Fruit fly (Drosophila melanogaster) Kc167 (cell line): ENCODE data around the gene CG1695.
"Not testable (repeated sequence)": the region's sequence is repeated elsewhere in the genome, so short reads cannot be mapped to it uniquely, and the experiment has no call there.

Experiments used
- Myc ChIP-seq: fragments of >200 bp; optimal IDR thresholded peaks from 2 replicates; lab custom pipeline; 2017; ENCODE audit warnings: missing external identifiers
- Sin3A ChIP-seq: fragments of >200 bp; optimal IDR thresholded peaks from 2 replicates; lab custom pipeline; 2018; ENCODE audit warnings: missing external identifiers
- h ChIP-seq: fragments of >200 bp; optimal IDR thresholded peaks from 3 replicates; lab custom pipeline; 2018; ENCODE audit warnings: missing external identifiers
- insv ChIP-seq: fragments of >200 bp; optimal IDR thresholded peaks from 3 replicates; lab custom pipeline; 2018; ENCODE audit warnings: missing external identifiers
- psq ChIP-seq: fragments of >200 bp; optimal IDR thresholded peaks from 2 replicates; lab custom pipeline; 2017; ENCODE audit warnings: missing external identifiers
- ttk ChIP-seq: sonication (Bioruptor generic); optimal IDR thresholded peaks from 2 replicates; lab custom pipeline; 2017; ENCODE audit warnings: missing external identifiers

CG1695 gene

DNA sequence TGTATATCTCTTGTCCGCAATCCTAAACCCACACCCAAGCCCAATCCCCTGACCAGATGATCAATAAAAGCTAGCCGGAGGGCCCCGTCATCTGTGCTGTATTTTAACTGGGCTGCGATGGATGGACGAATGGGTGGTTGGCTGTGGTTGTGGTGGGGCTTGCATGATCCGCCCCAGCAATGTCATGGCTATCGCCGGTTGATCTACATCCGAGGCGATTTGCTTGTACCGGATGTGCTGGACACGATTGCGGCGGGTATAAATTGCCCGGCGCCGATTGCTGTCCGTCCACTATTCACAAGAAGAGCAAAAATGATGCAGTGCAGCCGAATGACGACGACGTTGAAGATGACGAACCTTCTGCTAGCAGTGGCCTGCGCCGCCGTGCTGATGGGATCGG, 17.3 kb upstream of the CG1695 start, which contains the start of gene Obp19b:
Gene Obp19b (plus strand): TSS at position 301 of the 400 bp plus-strand sequence.
- TF ChIP-seq psq (lab: Kevin White, UChicago): no peak
- TF ChIP-seq insv (lab: Kevin White, UChicago): no peak
- TF ChIP-seq Myc (lab: Kevin White, UChicago): no peak
- no peak for TF ChIP-seq Sin3A (lab: Kevin White, UChicago)

DNA sequence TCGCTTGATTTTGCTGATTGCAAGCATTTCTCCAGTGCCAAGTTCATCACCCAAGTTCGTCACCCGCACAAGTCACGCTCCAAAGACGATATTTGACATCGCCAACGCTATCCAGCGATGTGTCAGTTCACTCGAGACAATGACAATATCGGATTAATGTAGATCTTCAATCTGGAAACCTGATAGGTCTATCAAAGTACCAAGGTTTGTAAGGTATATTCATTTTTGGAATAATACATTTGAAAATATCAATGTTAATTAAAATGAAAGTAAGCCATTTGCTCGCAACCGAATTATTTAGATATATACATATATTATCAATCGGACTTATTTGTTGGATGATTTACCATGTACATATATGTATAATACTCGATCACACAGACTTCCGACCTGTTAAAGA, 14.9 kb upstream of the CG1695 start, which contains the start of gene Obp19c:
Gene Obp19c (minus strand): TSS at position 101 of the 400 bp plus-strand sequence.
- TF ChIP-seq Sin3A (lab: Kevin White, UChicago) (no peak), Myc (lab: Kevin White, UChicago) (no peak), insv (lab: Kevin White, UChicago) (no peak)

DNA sequence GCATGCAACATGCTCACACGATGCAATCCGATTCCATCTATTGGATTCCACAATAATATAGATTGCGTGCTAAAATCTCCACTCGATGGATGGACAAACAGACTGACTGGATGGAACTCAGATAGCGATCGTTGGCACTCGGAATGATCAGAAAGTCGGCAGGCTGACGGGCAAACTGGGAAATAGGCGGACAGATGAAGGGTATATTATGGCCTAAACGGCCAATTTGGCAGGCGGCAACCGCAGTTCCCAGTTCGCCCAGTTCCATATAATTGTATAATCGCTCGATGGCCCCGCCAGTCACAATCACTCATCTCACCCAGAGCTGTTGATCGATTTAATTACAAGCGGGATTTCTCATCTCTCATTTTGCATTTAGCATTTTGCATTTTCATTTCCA, 14.4 kb upstream of the CG1695 start, which contains the start of gene Obp19d:
Gene Obp19d (plus strand): TSS at position 301 of the 400 bp plus-strand sequence.
- no peak for TF ChIP-seq ttk
- TF ChIP-seq Myc (lab: Kevin White, UChicago): no peak
- TF ChIP-seq psq (lab: Kevin White, UChicago): no peak
- TF ChIP-seq h (lab: Kevin White, UChicago): no peak
- no peak for TF ChIP-seq insv (lab: Kevin White, UChicago)
- TF ChIP-seq Sin3A (lab: Kevin White, UChicago): no peak

DNA sequence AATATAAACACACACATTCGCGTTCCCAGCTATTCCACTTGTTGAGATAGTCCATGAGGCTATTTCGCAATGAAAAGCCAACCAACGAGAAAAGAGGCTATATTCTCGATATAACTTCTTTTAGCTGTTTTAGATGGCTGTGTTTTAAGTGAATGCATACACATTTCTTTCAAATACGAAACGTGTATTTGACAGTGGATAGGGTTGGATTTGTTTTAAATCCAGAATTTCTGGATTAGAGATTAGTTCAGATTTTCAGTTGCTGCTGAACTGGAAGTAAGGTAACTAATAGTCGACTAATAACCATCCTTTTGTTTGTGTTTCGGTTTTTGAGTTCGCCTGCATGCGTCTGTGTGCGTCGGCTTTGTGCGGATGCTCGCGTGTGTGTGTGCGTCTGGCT, 10.6 kb upstream of the CG1695 start:
- TF ChIP-seq psq (lab: Kevin White, UChicago): no peak
- TF ChIP-seq insv (lab: Kevin White, UChicago): no peak
- TF ChIP-seq Sin3A (lab: Kevin White, UChicago): no peak
- TF ChIP-seq Myc (lab: Kevin White, UChicago): no peak
- no peak for TF ChIP-seq h (lab: Kevin White, UChicago)
- TF ChIP-seq ttk: no peak

DNA sequence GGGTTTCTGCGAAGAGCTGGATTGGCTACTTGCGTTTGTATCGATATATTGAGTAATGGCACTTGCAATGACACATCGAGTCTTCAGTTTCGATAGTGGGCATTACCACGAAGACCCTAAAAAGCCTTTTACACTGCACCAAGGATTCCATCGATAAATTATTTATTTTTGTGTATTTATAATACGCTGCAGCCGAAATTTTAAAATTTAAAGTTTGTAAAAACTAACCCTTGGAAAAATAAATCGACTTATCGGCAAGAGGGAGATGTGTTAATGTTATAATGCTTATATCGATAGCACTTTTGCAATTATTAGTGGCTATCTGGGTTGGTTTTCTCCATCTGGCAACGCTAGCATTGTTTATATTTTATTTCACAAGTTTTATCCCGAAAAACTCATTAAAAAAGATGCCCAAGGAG, 10.0 kb upstream of the CG1695 start, which contains the start of the genes Pp4-19C and cactin:
Gene Pp4-19C (minus strand): TSS at position 256 of the 419 bp plus-strand sequence.
Gene cactin (plus strand): TSS at position 323 of the 419 bp plus-strand sequence.
- no peak for TF ChIP-seq ttk

DNA sequence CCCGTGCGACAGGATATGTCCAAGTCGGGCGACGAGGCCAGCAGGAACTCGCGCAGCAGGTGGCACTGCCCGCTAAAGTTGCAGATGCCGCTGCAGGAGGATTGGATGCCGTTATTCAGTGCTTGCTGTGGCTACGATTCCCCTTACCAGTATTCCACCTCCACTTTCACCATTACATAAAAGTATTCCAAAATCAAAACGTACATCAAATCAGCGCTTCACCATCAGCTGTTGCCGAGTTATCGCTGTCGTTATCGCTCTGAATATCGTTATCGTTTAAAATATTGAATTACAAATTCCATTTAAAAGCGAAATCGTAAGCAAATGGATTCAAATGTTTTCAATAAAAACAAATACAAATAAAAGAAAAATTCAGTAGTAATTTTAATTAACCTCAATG, 6.9 kb upstream of the CG1695 start, which contains the start of gene CG15456:
Gene CG15456 (minus strand): TSS at position 225 of the 400 bp plus-strand sequence.
- TF ChIP-seq h (lab: Kevin White, UChicago): no peak
- TF ChIP-seq psq (lab: Kevin White, UChicago): no peak
- TF ChIP-seq insv (lab: Kevin White, UChicago): no peak
- no peak for TF ChIP-seq Sin3A (lab: Kevin White, UChicago)
- no peak for TF ChIP-seq Myc (lab: Kevin White, UChicago)
- TF ChIP-seq ttk: no peak

DNA sequence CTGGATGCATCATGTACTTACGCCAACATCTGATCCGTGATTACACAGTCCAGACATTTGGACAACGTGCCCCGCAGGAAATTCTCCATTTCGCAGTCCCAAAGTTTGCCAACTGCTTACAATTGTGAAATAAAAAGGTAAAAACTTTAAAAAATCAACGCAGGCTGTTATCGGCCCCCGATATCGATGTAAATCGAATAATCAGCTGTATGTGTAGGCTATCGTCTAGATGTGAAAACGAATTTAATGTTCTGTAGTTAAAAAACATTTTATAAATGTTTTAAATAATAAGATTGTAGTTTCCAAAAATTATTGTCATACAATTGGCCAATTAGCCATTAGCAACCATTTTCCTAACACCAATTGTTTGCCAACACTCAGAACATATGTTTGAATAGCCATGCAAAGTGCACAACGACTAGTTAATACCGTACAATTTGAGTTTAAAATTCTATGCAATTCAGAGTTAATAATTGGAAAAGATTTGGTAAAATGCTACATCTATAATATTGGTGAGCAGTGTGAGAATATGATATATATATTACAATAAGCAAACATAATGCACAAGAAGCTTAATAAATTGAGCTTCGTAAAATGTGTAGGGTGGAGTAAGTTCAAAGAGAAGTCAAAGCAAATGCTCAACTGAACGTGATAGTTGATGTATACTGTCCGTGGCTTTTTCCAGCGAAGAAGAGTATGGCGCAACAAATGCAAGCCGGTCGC, 4.1 kb upstream of the CG1695 start, which contains the start of the genes CG11710 and mal:
Gene CG11710 (minus strand): TSS at position 192 of the 723 bp plus-strand sequence.
Gene mal (plus strand): TSS at position 194 of the 723 bp plus-strand sequence.
- TF ChIP-seq Sin3A (lab: Kevin White, UChicago): no peak
- no peak for TF ChIP-seq ttk
- TF ChIP-seq h (lab: Kevin White, UChicago): no peak
- TF ChIP-seq insv (lab: Kevin White, UChicago): no peak
- no peak for TF ChIP-seq Myc (lab: Kevin White, UChicago)
- TF ChIP-seq psq (lab: Kevin White, UChicago): no peak

DNA sequence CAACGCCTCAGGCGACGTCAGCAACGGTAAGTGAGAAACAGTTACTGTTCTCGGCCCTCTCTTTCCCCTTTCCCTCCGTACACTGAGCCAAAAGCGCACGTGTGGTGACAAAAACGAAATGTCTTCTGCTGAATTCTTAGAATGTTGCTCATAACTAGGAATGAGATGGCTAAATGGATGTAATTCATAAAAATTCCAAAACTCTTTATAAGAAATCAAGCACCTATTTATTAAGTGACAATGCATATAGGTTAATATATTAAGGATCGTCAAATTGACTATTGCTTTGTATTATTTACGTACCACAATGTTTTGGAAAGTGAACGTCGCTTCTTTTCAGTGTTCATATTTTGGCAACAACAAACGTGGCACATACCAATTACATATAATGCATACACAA, 784 bp downstream of the CG1695 start:
- TF ChIP-seq h (lab: Kevin White, UChicago): no peak

DNA sequence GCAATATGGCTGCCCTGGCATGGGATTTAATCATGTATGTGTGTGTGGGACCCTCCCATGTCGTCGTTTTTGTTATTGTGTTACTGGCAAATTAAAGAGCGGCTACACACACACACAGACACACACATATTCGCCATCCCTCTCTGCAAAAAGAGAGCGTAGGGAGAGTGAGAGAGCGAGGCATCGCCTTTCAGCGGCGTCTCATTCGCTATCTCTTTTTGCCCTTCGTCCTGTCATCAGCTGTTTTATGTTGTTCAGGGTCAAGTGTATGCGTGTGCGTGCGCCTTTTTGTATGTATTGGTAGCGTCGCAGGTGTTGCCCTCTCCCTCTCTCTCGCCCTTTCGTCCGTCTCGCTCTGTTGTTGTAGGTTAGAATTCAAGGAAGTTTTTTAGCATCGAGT, 3.1 kb downstream of the CG1695 start:
- TF ChIP-seq psq (lab: Kevin White, UChicago) (no peak), ttk (no peak), insv (lab: Kevin White, UChicago) (no peak), Myc (lab: Kevin White, UChicago) (no peak), h (lab: Kevin White, UChicago) (no peak), Sin3A (lab: Kevin White, UChicago) (no peak)

DNA sequence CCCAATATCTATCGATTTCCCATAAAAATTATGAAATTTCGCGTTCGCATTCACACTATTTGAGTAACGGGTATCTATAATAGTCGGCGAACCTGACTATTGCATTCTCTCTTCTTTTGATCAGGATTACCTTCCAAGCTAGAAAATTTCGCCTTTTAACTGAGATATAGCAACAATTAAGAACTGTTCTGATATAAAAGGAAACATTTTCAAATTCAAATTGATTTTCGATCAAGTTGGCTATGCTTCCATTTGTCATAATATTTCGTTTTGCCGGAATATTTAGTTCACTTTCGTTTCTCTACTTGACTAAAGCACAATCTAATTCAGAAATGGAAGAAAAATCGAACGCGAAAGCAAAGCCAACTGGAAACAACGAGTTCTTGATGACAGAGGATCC, 12.3 kb downstream of the CG1695 start, which contains the start of gene CG42578:
Gene CG42578 (plus strand): TSS at position 301 of the 400 bp plus-strand sequence.
- TF ChIP-seq h (lab: Kevin White, UChicago); psq (lab: Kevin White, UChicago); ttk: not testable (repeated sequence)

DNA sequence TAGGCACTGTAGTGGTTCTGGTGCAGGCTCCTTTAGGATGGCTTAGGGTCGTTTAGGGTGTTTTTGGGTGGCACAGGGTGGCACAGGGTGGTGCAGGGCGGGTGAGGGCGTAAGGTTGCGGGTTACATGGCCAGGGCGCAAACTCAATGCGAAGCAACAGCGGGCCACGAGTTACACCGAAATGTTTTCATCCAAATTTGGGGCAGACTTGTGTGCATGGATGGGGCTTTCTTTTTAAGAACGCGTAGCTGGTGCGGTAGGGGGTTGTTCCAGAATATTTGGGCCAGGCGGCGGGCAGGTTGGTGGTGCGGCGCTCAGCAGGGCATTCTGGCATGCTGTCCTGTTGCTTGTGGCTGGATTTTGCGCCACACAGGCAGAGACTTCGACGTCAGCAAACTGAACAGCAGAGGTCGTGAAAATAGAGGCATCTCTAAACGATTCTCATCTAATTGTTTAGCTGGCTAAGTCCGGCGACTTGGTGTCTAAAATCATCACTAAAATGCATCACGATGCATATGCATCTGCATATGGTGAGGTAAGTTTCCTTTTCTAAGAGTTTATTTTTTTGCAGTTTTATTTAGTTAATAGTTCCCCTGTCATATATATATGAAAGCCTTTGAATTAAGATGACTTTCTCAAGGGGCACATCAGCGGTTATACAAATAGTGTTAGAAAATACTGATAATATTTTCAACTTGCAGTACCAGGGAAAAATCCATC, 14.3 kb downstream of the CG1695 start:
- TF ChIP-seq psq (lab: Kevin White, UChicago) (no peak), insv (lab: Kevin White, UChicago) (no peak), h (lab: Kevin White, UChicago) (no peak)

DNA sequence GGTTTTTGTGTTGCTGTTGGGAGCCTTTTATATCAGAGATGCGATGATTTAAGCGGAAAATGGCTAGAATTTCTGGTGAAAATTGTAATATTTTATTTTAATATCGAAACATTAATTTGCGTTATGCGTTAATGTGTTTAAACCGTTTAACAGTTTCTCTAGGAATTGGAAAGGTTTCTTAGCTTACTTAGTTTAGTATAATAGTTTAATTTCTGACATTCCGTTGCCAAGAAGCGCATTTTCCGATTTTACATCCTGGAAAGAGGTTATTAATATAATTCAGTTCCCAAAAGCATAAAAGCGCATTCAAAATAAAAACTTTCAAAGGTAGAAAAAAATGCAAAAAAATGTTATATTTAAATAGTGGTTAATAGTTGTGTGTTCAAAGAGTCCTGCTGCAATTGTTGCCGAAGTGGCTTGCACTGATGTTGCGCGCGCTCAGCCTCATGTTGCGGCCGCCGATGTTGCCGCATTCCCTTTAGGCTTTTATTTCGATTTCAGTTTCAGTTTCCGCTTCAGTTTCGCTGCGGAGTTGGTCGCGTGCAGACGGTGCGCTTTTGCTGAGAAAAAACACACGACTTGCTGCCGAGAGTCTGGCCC, 15.2 kb downstream of the CG1695 start, which contains the start of gene tbc:
Gene tbc (plus strand): TSS at position 504 of the 600 bp plus-strand sequence.
- no peak for TF ChIP-seq h (lab: Kevin White, UChicago)
- no peak for TF ChIP-seq Myc (lab: Kevin White, UChicago)
- no peak for TF ChIP-seq insv (lab: Kevin White, UChicago)
- TF ChIP-seq Sin3A (lab: Kevin White, UChicago): no peak
- no peak for TF ChIP-seq psq (lab: Kevin White, UChicago)
